Fruit fly (Drosophila melanogaster): Measurements from ENCODE around the gene CG14451.

CG14451 gene

DNA sequence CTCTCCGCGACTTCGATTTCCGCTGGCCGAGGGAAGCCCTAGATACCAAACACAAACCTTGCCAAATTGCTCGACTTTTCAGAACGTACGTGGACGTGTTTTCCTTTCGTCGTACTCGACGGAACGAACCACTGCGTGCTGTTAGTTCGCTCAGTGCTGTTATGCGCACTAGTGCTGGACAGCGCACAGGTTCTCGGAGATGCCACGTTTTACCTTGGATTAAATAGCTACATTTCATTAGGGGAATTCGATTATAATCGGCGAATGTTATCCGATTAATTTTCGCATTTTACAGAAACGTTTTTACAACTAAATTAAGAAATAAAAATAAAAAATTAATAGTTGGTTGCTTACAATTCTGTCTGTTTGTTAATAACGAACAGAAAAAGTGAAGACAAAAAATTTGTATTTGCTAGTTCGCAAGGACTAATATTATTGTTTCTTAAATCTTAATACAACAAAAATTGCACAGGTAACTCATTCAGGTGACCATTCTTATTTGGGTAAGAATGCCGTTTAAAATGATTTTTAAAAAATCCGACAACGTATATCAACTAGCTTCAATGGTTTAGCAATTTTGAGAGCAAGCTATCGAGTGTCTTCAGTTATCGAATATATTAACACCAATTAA, 4.6 kb downstream of the CG14451 start, which contains the start of the genes ArfGAP3 and CG32452 (continued):
- no peak for TF ChIP-seq CG31365 (tag; optimal IDR thresholded peaks at IDR 0.05)
- peak; percentile 84 for TF ChIP-seq CG14710 (tag; optimal IDR thresholded peaks at IDR 0.05)
- peak; percentile 55 for TF ChIP-seq her (GFP tag; optimal IDR thresholded peaks at IDR 0.05)
- TF ChIP-seq CG1647 (GFP tag; optimal IDR thresholded peaks at IDR 0.05): peak; percentile 60
- TF ChIP-seq CG1529 (GFP tag; optimal IDR thresholded peaks at IDR 0.05): peak; percentile 29
- TF ChIP-seq CG11560 (tag; IDR thresholded peaks at IDR 0.05): peak; percentile 98
- TF ChIP-seq CG10209 (GFP tag; optimal IDR thresholded peaks at IDR 0.05): peak; percentile 70
- no peak for TF ChIP-seq Hey (tag; optimal IDR thresholded peaks at IDR 0.05)
- TF ChIP-seq wor (GFP tag; IDR thresholded peaks at IDR 0.05): peak; percentile 52
- peak; percentile 58 for TF ChIP-seq HmgZ (tag; optimal IDR thresholded peaks at IDR 0.05)
- no peak for TF ChIP-seq Hand (GFP tag; optimal IDR thresholded peaks at IDR 0.05)
- TF ChIP-seq CG2678 (tag; optimal IDR thresholded peaks at IDR 0.05): peak; percentile 79
- peak; percentile 66 for TF ChIP-seq CG17385 (GFP tag; optimal IDR thresholded peaks at IDR 0.05)
- peak; percentile 49 for TF ChIP-seq CG12769 (tag; optimal IDR thresholded peaks at IDR 0.05)
- TF ChIP-seq CG9215 (GFP tag; IDR thresholded peaks at IDR 0.05): peak; percentile 67
- peak; percentile 60; the same call in 1 of the 2 replicates for TF ChIP-seq rib (GFP tag; IDR thresholded peaks at IDR 0.05)
- TF ChIP-seq gfzf (GFP tag; optimal IDR thresholded peaks at IDR 0.05): peak; percentile 23
- TF ChIP-seq br (optimal IDR thresholded peaks at IDR 0.05): no peak
- TF ChIP-seq maf-S (GFP tag; optimal IDR thresholded peaks at IDR 0.05): no peak
- no peak for TF ChIP-seq CG10274 (GFP tag; optimal IDR thresholded peaks at IDR 0.05)
- TF ChIP-seq C15 (GFP tag; IDR thresholded peaks at IDR 0.05): 0 out of 3 replicates have a peak, but pooled peaks have one; percentile 8
- no peak for TF ChIP-seq eve (GFP tag; optimal IDR thresholded peaks at IDR 0.05)
- peak; percentile 26; the same call in 1 of the 3 replicates for TF ChIP-seq croc (GFP tag; conservative IDR thresholded peaks at IDR 0.05)
- TF ChIP-seq CG3847 (GFP tag; IDR thresholded peaks at IDR 0.05): peak; percentile 80
- TF ChIP-seq CG4328 (GFP tag; optimal IDR thresholded peaks at IDR 0.05): peak; percentile 56
- peak; percentile 15 for TF ChIP-seq emc (GFP tag; optimal IDR thresholded peaks at IDR 0.05)
- peak; percentile 61 for TF ChIP-seq kah (GFP tag; optimal IDR thresholded peaks at IDR 0.05)
- TF ChIP-seq NK7.1 (GFP tag; optimal IDR thresholded peaks at IDR 0.05): no peak
- TF ChIP-seq CG14860 (GFP tag; IDR thresholded peaks at IDR 0.05; ENCODE audit: partially characterized antibody): no peak
- peak; percentile 58; the same call in 1 of the 3 replicates for TF ChIP-seq ken (GFP tag; IDR thresholded peaks at IDR 0.05)
- peak; percentile 78 for TF ChIP-seq CG2116 (GFP tag; optimal IDR thresholded peaks at IDR 0.05)
- peak; percentile 83 for TF ChIP-seq CG13424 (tag; optimal IDR thresholded peaks at IDR 0.05)
- 0 out of 2 replicates have a peak, but pooled peaks have one; percentile 36 for TF ChIP-seq wdn (GFP tag; IDR thresholded peaks at IDR 0.05)
- TF ChIP-seq CG7839 (tag; optimal IDR thresholded peaks at IDR 0.05): peak; percentile 72
- TF ChIP-seq gro (GFP tag; optimal IDR thresholded peaks at IDR 0.05): peak; percentile 24
- no peak for TF ChIP-seq Kr (GFP tag; optimal IDR thresholded peaks at IDR 0.05)
- peak; percentile 40; the same call in 1 of the 3 replicates for TF ChIP-seq gce (GFP tag; IDR thresholded peaks at IDR 0.05)
- TF ChIP-seq CHES-1-like (GFP tag; optimal IDR thresholded peaks at IDR 0.05): peak; percentile 31
- TF ChIP-seq Sin3A (optimal IDR thresholded peaks at IDR 0.05): peak; percentile 10
- TF ChIP-seq jumu (GFP tag; optimal IDR thresholded peaks at IDR 0.05): peak; percentile 39
- peak in 1 of 3 experiments; percentile 75 for TF ChIP-seq lola (GFP tag; optimal IDR thresholded peaks at IDR 0.05)
- peak; percentile 65 for TF ChIP-seq CG14014 (GFP tag; IDR thresholded peaks at IDR 0.05)
- peak; percentile 66 for TF ChIP-seq CG8290 (GFP tag; optimal IDR thresholded peaks at IDR 0.05)
- TF ChIP-seq CG8290 (tag; optimal IDR thresholded peaks at IDR 0.05): peak; percentile 24 to 71
- TF ChIP-seq CG3163 (GFP tag; optimal IDR thresholded peaks at IDR 0.05): peak; percentile 20
- no peak for TF ChIP-seq hb (GFP tag; IDR thresholded peaks at IDR 0.05; ENCODE audit: partially characterized antibody)
- peak; percentile 70 for TF ChIP-seq Six4 (GFP tag; optimal IDR thresholded peaks at IDR 0.05)
- TF ChIP-seq cato (GFP tag; optimal IDR thresholded peaks at IDR 0.05; ENCODE audit: borderline replicate concordance): peak; percentile 76
- peak; percentile 75 for TF ChIP-seq Scr (GFP tag; IDR thresholded peaks at IDR 0.05; ENCODE audit: partially characterized antibody)
- TF ChIP-seq CrebB (tag; optimal IDR thresholded peaks at IDR 0.05): peak; percentile 50
